Worm (Caenorhabditis elegans): ENCODE data around the gene Y38F2AR.3.

DNA sequence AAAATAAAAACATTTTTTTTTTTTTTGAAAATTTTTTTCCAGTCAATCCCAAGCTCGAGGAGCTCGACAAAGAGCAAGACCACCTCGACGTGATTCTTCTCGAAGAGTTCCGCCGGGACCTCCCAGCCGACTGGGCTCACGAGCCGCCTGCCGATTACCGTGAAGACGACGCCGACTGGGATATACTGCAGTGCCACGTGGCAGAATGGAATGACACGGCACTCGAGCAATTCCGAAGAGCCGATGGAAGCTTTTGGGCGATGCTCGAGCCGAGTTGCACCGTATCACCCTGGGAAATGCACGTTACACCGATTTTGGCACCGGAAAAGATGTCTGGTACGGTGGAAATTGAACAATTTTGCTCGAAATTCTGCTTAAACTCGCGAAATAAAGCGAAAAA is 9.2 kb downstream of the Y38F2AR.3 start:
- TF ChIP-seq W03F9.2 (tag; optimal IDR thresholded peaks at IDR 0.05): no peak
- TF ChIP-seq dao-5 (tag; optimal IDR thresholded peaks at IDR 0.05): no peak
- TF ChIP-seq him-1 (tag; optimal IDR thresholded peaks at IDR 0.05): no peak
